Worm (Caenorhabditis elegans) whole organism, L2 larva: Measurements from ENCODE around the gene F43G6.8.

ENCODE experiments used
- alr-1 ChIP-seq: fragments of 150-350 bp; optimal IDR thresholded peaks from 2 replicates; lab custom pipeline; 2014; ENCODE audit warnings: missing biosample characterization, missing genetic modification characterization
- aly-2 ChIP-seq: fragments of 150-350 bp; optimal IDR thresholded peaks from 2 replicates; lab custom pipeline; 2014; ENCODE audit warnings: missing biosample characterization, missing genetic modification characterization
- dmd-4 ChIP-seq: sonication (generic microtip); optimal IDR thresholded peaks from 2 replicates; lab custom pipeline; 2017; ENCODE audit warnings: missing biosample characterization, missing genetic modification characterization
- mdl-1 ChIP-seq, 2 experiments: fragments of 150-350 bp in 1 of 2; sonication (generic microtip) in 1 of 2; optimal IDR thresholded peaks; 2 replicates each; lab custom pipeline; 2017; ENCODE audit warnings: missing biosample characterization in 2 of 2, missing genetic modification characterization in 2 of 2
- nhr-12 ChIP-seq: fragments of 150-350 bp; optimal IDR thresholded peaks from 2 replicates; lab custom pipeline; 2014; ENCODE audit warnings: missing biosample characterization, missing genetic modification characterization
- nhr-77 ChIP-seq: fragments of 150-350 bp; optimal IDR thresholded peaks from 2 replicates; lab custom pipeline; 2014; ENCODE audit warnings: missing biosample characterization, missing genetic modification characterization
- snpc-4 ChIP-seq: fragments of 150-350 bp; optimal IDR thresholded peaks from 2 replicates; lab custom pipeline; 2014; ENCODE audit warnings: missing biosample characterization, missing genetic modification characterization
- ztf-1 ChIP-seq: fragments of 200-800 bp; sonication (Bioruptor generic); conservative IDR thresholded peaks from 2 replicates; pipeline ENCODE4 v1.3.6; 2022; ENCODE audit warnings: missing genetic modification characterization, missing compliant biosample characterization

DNA sequence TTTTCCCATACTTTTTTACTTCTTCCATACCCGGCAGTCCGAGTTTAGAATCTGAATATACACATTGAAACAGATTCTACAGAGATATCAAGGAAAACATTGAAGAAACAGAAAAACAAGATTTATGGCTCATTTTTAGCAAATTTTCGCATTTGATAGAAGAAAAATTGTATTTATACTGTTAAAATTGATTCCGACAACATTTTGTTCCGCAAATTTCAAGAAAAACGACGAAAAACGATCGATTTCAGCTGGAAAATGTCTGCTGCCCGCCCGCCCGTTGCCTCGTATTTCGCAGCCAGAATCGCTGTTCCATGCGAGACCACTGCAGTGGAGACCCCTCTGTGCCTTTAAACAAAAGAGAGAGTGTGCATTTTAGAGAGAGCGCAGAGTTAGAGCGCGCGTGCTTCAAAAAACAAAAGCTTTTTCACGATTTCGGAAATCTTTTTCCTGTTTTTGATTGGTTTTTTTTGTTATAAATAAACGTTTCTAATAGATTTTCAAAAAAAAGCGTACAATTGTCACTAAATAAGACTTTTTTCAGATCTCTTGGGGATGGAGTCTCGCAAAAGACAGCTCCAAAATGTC is 35.9 kb downstream of the F43G6.8 start, which contains the start of the genes patr-1 and dna-2:
- TF ChIP-seq aly-2 (tag; lab: Kevin White, UChicago) (no peak), nhr-12 (tag; lab: Kevin White, UChicago) (no peak), snpc-4 (no peak), alr-1 (tag; lab: Kevin White, UChicago) (no peak), nhr-77 (tag; lab: Kevin White, UChicago) (no peak), mdl-1 (tag; optimal IDR thresholded peaks at IDR 0.05; lab: Kevin White, UChicago) (no peak), dmd-4 (no peak), ztf-1 (GFP tag; lab: Robert Waterston, UW) (no peak)
